Fruit fly (Drosophila melanogaster): ENCODE results near the gene CG13284.

The CG13284 gene

dm6 chr2L:16793970-16794369 is 54.5 kb downstream of the CG13284 start, which contains the start of gene Ugt37C2 (continued):
- TF ChIP-seq ken (GFP tag; IDR thresholded peaks at IDR 0.05) = 0 out of 3 replicates have a peak, but pooled peaks have one; percentile 3
- no peak for TF ChIP-seq Bgb (GFP tag; IDR thresholded peaks at IDR 0.05; ENCODE audit: partially characterized antibody)
- TF ChIP-seq mirr (GFP tag; optimal IDR thresholded peaks at IDR 0.05) = peak; percentile 18
- no peak for TF ChIP-seq eyg (GFP tag; optimal IDR thresholded peaks at IDR 0.05)
- no peak for TF ChIP-seq CG15514 (GFP tag; optimal IDR thresholded peaks at IDR 0.05)
- 0 out of 4 replicates have a peak, but pooled peaks have one; percentile 30 for TF ChIP-seq chinmo (GFP tag; IDR thresholded peaks at IDR 0.05; ENCODE audit: partially characterized antibody)
- 0 out of 3 replicates have a peak, but pooled peaks have one; percentile 23 for TF ChIP-seq Dbx (GFP tag; IDR thresholded peaks at IDR 0.05)
